Worm (Caenorhabditis elegans) whole organism, L2 larva: Measurements from ENCODE around the gene unc-68.

Experiments used
- aly-2 ChIP-seq: fragments of 150-350 bp; optimal IDR thresholded peaks from 2 replicates; lab custom pipeline; 2014; ENCODE audit warnings: missing biosample characterization, missing genetic modification characterization
- blmp-1 ChIP-seq: sonication (generic microtip); optimal IDR thresholded peaks from 2 replicates; lab custom pipeline; 2017; ENCODE audit warnings: missing genetic modification characterization, mild to moderate bottlenecking, missing compliant biosample characterization, antibody characterized with exemption, moderate library complexity; ENCODE audit not compliant: insufficient read depth
- ceh-82 ChIP-seq: fragments of 150-350 bp; optimal IDR thresholded peaks from 2 replicates; lab custom pipeline; 2014; ENCODE audit warnings: missing biosample characterization, missing genetic modification characterization
- egl-27 ChIP-seq: sonication (generic microtip); optimal IDR thresholded peaks from 3 replicates; lab custom pipeline; 2017; ENCODE audit warnings: missing biosample characterization, missing genetic modification reagents, missing genetic modification characterization
- lin-13 ChIP-seq: fragments of 150-350 bp; optimal IDR thresholded peaks from 2 replicates; lab custom pipeline; 2014; ENCODE audit warnings: missing biosample characterization, missing genetic modification reagents, missing genetic modification characterization
- nhr-12 ChIP-seq: fragments of 150-350 bp; optimal IDR thresholded peaks from 2 replicates; lab custom pipeline; 2014; ENCODE audit warnings: missing biosample characterization, missing genetic modification characterization
- sem-4 ChIP-seq: fragments of 150-350 bp; optimal IDR thresholded peaks from 2 replicates; lab custom pipeline; 2014; ENCODE audit warnings: missing biosample characterization, missing genetic modification reagents, missing genetic modification characterization
- snpc-4 ChIP-seq: fragments of 150-350 bp; optimal IDR thresholded peaks from 2 replicates; lab custom pipeline; 2014; ENCODE audit warnings: missing biosample characterization, missing genetic modification characterization
- unc-55 ChIP-seq: fragments of 150-350 bp; sonication (generic microtip); optimal IDR thresholded peaks from 3 replicates; lab custom pipeline; 2014; ENCODE audit warnings: missing biosample characterization, missing genetic modification reagents, missing genetic modification characterization

DNA sequence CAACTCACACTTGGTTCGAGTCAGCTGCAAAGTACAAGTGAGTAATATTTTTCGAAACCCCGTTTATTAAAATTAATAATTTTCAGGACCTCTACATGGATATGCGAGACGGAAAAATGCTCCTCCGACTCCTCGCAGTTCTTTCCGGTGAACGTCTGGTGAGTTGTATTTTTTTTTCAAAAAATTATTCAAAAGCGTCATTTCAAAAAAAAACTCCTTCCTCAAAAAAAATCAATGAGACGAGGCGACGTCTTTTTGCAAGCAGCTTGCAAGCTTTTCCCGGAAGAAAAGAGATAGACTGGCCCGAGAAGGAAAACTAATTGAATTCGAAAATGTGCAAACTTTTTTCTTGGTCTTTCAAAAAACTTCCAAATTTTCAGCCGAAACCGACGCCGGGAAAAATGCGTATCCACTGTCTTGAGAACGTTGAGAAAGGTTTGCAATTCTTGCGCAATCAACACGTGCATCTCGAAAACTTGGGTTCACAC lies 46.3 kb downstream of the unc-68 start:
- TF ChIP-seq blmp-1 (tag; lab: Kevin White, UChicago), result no peak
- no peak for TF ChIP-seq sem-4 (tag; lab: Kevin White, UChicago)
- TF ChIP-seq ceh-82 (tag; lab: Kevin White, UChicago), result no peak
- TF ChIP-seq egl-27, result no peak
- TF ChIP-seq nhr-12 (tag; lab: Kevin White, UChicago), result no peak
- no peak for TF ChIP-seq unc-55 (GFP tag; lab: Kevin White, UChicago)
- TF ChIP-seq aly-2 (tag; lab: Kevin White, UChicago), result no peak
- no peak for TF ChIP-seq snpc-4 (tag; lab: Kevin White, UChicago)
- no peak for TF ChIP-seq lin-13 (GFP tag; lab: Kevin White, UChicago)
